Worm (Caenorhabditis elegans) whole organism, L4/young adult: Measurements from ENCODE around the gene col-172.

Experiments
- W03F9.2 ChIP-seq: fragments of 150-350 bp; optimal IDR thresholded peaks from 2 replicates; lab custom pipeline; 2014; ENCODE audit warnings: missing biosample characterization, missing genetic modification characterization
- him-1 ChIP-seq: sonication (generic microtip); optimal IDR thresholded peaks from 2 replicates; lab custom pipeline; 2016; ENCODE audit warnings: missing genotype, missing genetic modification reagents, missing genetic modification characterization, missing compliant biosample characterization

DNA sequence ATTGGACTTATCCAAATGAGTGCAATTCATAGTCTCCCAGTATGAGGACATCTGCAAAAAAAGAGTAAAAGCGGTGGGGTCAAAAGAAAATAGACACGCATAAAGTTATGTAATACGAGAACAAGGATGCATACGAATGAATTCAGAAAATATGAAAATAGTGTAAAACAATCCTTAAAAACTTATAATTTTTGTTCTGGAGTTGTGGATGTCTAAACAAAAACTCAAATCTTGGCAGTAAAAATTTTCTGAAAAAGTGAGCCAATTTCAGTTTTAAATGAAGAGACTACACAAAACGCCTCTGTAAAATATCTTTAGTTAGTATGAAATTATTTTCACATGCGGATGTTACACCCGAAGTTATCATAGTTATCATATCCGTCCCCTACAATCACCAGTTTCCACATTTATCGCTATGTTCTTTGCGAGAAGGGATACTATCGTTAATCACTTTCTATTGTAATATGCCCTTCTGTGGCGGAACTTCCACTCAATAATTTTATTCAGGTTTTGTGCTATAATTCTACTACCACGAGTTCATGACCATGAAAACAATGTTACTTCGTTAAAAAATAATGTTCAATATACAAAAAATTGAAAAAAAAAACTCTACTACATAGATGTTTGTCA lies 31.9 kb upstream of the col-172 start, which contains the start of gene nhr-120:
- no peak for TF ChIP-seq him-1 (tag; lab: Kevin White, UChicago)
- no peak for TF ChIP-seq W03F9.2 (tag; lab: Kevin White, UChicago)
